Worm (Caenorhabditis elegans): Measurements from ENCODE around the gene ZK622.5.

The ZK622.5 gene

ce11 chrII:5321718-5322286 lies 32.6 kb downstream of the ZK622.5 start (continued):
- TF ChIP-seq nfyb-1 (GFP tag; IDR thresholded peaks at IDR 0.05) (0 out of 2 replicates have a peak, but pooled peaks have one; percentile 18), die-1 (tag; optimal IDR thresholded peaks at IDR 0.05) (no peak)

- TF ChIP-seq atf-7 (tag; optimal IDR thresholded peaks at IDR 0.05) (no peak), hsf-1 (GFP tag; IDR thresholded peaks at IDR 0.05) (no peak)
Measured at ce11 chrII:5322732-5323326, 33.6 kb downstream of the ZK622.5 start, which contains the start of gene vhp-1. Gene vhp-1 (plus strand): TSS chrII:5323276.

- TF ChIP-seq madf-10 (tag; optimal IDR thresholded peaks at IDR 0.05) (no peak), lsy-27 (tag; optimal IDR thresholded peaks at IDR 0.05; ENCODE audit: borderline replicate concordance, insufficient read depth) (no peak), cebp-1 (GFP tag; IDR thresholded peaks at IDR 0.05) (no peak), cebp-1 (tag; optimal IDR thresholded peaks at IDR 0.05) (peak; percentile 46), hmg-1.2 (GFP tag; IDR thresholded peaks at IDR 0.05) (no peak), ets-4 (GFP tag; optimal IDR thresholded peaks at IDR 0.05) (peak; percentile 11), let-526 (GFP tag; IDR thresholded peaks at IDR 0.05) (no peak), ZK185.1 (tag; optimal IDR thresholded peaks at IDR 0.05; ENCODE audit: poor library complexity, severe bottlenecking) (no peak), nhr-80 (tag; optimal IDR thresholded peaks at IDR 0.05) (peak; percentile 88), pha-4 (tag; optimal IDR thresholded peaks at IDR 0.05) (peak; percentile 67), bed-2 (GFP tag; IDR thresholded peaks at IDR 0.05) (no peak), ztf-6 (GFP tag; IDR thresholded peaks at IDR 0.05) (no peak), tbp1 (GFP tag; optimal IDR thresholded peaks at IDR 0.05) (peak; percentile 3), Y56A3A.18 (GFP tag; IDR thresholded peaks at IDR 0.05) (no peak), C06A6.2 (GFP tag; conservative IDR thresholded peaks at IDR 0.05) (no peak), attf-3 (GFP tag; conservative IDR thresholded peaks at IDR 0.05) (no peak), tlf-1 (GFP tag; optimal IDR thresholded peaks at IDR 0.05) (no peak), unc-62 (GFP tag; optimal IDR thresholded peaks at IDR 0.05) (peak; percentile 36), B0336.3 (GFP tag; IDR thresholded peaks at IDR 0.05) (0 out of 2 replicates have a peak, but pooled peaks have one; percentile 29), T26A5.8 (tag; optimal IDR thresholded peaks at IDR 0.05) (no peak), mes-4 (tag; optimal IDR thresholded peaks at IDR 0.05) (no peak), ekl-4 (GFP tag; IDR thresholded peaks at IDR 0.05) (no peak), snpc-1.3 (tag; optimal IDR thresholded peaks at IDR 0.05; ENCODE audit: insufficient read depth) (no peak), let-607 (tag; optimal IDR thresholded peaks at IDR 0.05) (no peak), attf-6 (GFP tag; IDR thresholded peaks at IDR 0.05) (no peak)
Measured at ce11 chrII:5323773-5324172, 34.5 kb downstream of the ZK622.5 start.

- TF ChIP-seq ceh-40 (GFP tag; IDR thresholded peaks at IDR 0.05) (no peak), ccch-3 (GFP tag; optimal IDR thresholded peaks at IDR 0.05) (no peak), ZK185.1 (tag; optimal IDR thresholded peaks at IDR 0.05; ENCODE audit: poor library complexity, severe bottlenecking) (no peak), madf-8 (GFP tag; conservative IDR thresholded peaks at IDR 0.05) (no peak), ztf-26 (tag; optimal IDR thresholded peaks at IDR 0.05) (no peak), nhr-90 (tag; optimal IDR thresholded peaks at IDR 0.05) (no peak), ztf-3 (GFP tag; optimal IDR thresholded peaks at IDR 0.05) (no peak), snpc-3.4 (tag; optimal IDR thresholded peaks at IDR 0.05) (no peak)
Measured at ce11 chrII:5324653-5325052, 35.4 kb downstream of the ZK622.5 start.

Measured in whole organism, young adult.